ENCODE assay signal across 1 fruit fly cellular context in genomic region chr3R:22753895-22754774, dm6.
TF ChIP-seq lines count a peak whose summit lies in the region.

No protein-coding gene starts in this region.

TF ChIP-seq in whole organism, embryonic, 481 proteins besides CTCF, POLR2A, EP300 and RAD21 (continued from another document and continues in another):
- peak; percentile 75 for TF ChIP-seq CG32532 (GFP tag; IDR thresholded peaks at IDR 0.05; lab: Robert Waterston, UW)
- peak; percentile 46 for TF ChIP-seq HLH3B (GFP tag; IDR thresholded peaks at IDR 0.05; lab: Robert Waterston, UW)
- TF ChIP-seq Xbp1 (GFP tag; optimal IDR thresholded peaks at IDR 0.05; lab: Kevin White, UChicago), result peak; percentile 66
- TF ChIP-seq CG4328 (GFP tag; optimal IDR thresholded peaks at IDR 0.05; lab: Kevin White, UChicago), result peak; percentile 58
- TF ChIP-seq CG42726 (GFP tag; IDR thresholded peaks at IDR 0.05; lab: Robert Waterston, UW; ENCODE audit: partially characterized antibody), result 0 out of 2 replicates have a peak, but pooled peaks have one; percentile 30
- TF ChIP-seq rib (GFP tag; IDR thresholded peaks at IDR 0.05; lab: Robert Waterston, UW), result peak; percentile 47; the same call in 1 of the 2 replicates
- TF ChIP-seq ato (GFP tag; IDR thresholded peaks at IDR 0.05; lab: Robert Waterston, UW; ENCODE audit: partially characterized antibody), result 0 out of 2 replicates have a peak, but pooled peaks have one; percentile 31
- peak; percentile 38 for TF ChIP-seq Hmx (GFP tag; optimal IDR thresholded peaks at IDR 0.05; lab: Kevin White, UChicago)
- TF ChIP-seq pb (GFP tag; optimal IDR thresholded peaks at IDR 0.05; lab: Kevin White, UChicago), result no peak
- no peak for TF ChIP-seq btn (GFP tag; optimal IDR thresholded peaks at IDR 0.05; lab: Kevin White, UChicago)
- peak; percentile 54 for TF ChIP-seq tin (GFP tag; optimal IDR thresholded peaks at IDR 0.05; lab: Kevin White, UChicago)
- no peak for TF ChIP-seq Ets97D (GFP tag; optimal IDR thresholded peaks at IDR 0.05; lab: Kevin White, UChicago)
- no peak for TF ChIP-seq fu2 (GFP tag; optimal IDR thresholded peaks at IDR 0.05; lab: Kevin White, UChicago)
- no peak; the same call in 1 of the 2 replicates for TF ChIP-seq ro (GFP tag; IDR thresholded peaks at IDR 0.05; lab: Robert Waterston, UW)
- TF ChIP-seq CG3847 (GFP tag; IDR thresholded peaks at IDR 0.05; lab: Robert Waterston, UW), result peak; percentile 41; the same call in 1 of the 2 replicates
- no peak for TF ChIP-seq CG34376 (GFP tag; optimal IDR thresholded peaks at IDR 0.05; lab: Kevin White, UChicago)
- TF ChIP-seq Doc2 (GFP tag; IDR thresholded peaks at IDR 0.05; lab: Robert Waterston, UW), result no peak
- peak; percentile 51 for TF ChIP-seq CG6813 (GFP tag; optimal IDR thresholded peaks at IDR 0.05; lab: Kevin White, UChicago)
- peak; percentile 39; the same call in 1 of the 2 replicates for TF ChIP-seq ara (GFP tag; IDR thresholded peaks at IDR 0.05; lab: Robert Waterston, UW)
- TF ChIP-seq CG10274 (GFP tag; optimal IDR thresholded peaks at IDR 0.05; lab: Kevin White, UChicago), result peak; percentile 8
- TF ChIP-seq CrebB (tag; optimal IDR thresholded peaks at IDR 0.05; lab: Kevin White, UChicago), result peak; percentile 11
- TF ChIP-seq CG11695 (GFP tag; IDR thresholded peaks at IDR 0.05; lab: Robert Waterston, UW), result no peak
- TF ChIP-seq CG14667 (GFP tag; IDR thresholded peaks at IDR 0.05; lab: Robert Waterston, UW), result no peak; the same call in none of the 2 replicates
- TF ChIP-seq CG7372 (GFP tag; IDR thresholded peaks at IDR 0.05; lab: Robert Waterston, UW), result peak; percentile 27
- TF ChIP-seq sens (GFP tag; lab: Kevin White, UChicago), result peak; percentile 92
- TF ChIP-seq odd (GFP tag; optimal IDR thresholded peaks at IDR 0.05; lab: Kevin White, UChicago), result peak; percentile 6
- peak; percentile 16 for TF ChIP-seq CG13296 (GFP tag; optimal IDR thresholded peaks at IDR 0.05; lab: Kevin White, UChicago)
- TF ChIP-seq lab (GFP tag; optimal IDR thresholded peaks at IDR 0.05; lab: Kevin White, UChicago), result peak; percentile 44
- no peak for TF ChIP-seq oc (tag; optimal IDR thresholded peaks at IDR 0.05; lab: Kevin White, UChicago)
- TF ChIP-seq CG15601 (tag; optimal IDR thresholded peaks at IDR 0.05; lab: Kevin White, UChicago), result peak; percentile 15
- peak; percentile 83 for TF ChIP-seq chm (GFP tag; IDR thresholded peaks at IDR 0.05; lab: Robert Waterston, UW)
- TF ChIP-seq CG14050 (GFP tag; IDR thresholded peaks at IDR 0.05; lab: Robert Waterston, UW), result peak; percentile 36; the same call in 2 of the 3 replicates
- TF ChIP-seq her (GFP tag; optimal IDR thresholded peaks at IDR 0.05; lab: Kevin White, UChicago), result peak; percentile 27
- peak; percentile 77; the same call in 1 of the 2 replicates for TF ChIP-seq CG31441 (GFP tag; IDR thresholded peaks at IDR 0.05; lab: Robert Waterston, UW)
- TF ChIP-seq NC2β (GFP tag; optimal IDR thresholded peaks at IDR 0.05; lab: Kevin White, UChicago), result no peak
- peak; percentile 85 for TF ChIP-seq CoRest (tag; optimal IDR thresholded peaks at IDR 0.05; lab: Kevin White, UChicago)
- TF ChIP-seq NC2α (GFP tag; optimal IDR thresholded peaks at IDR 0.05; lab: Kevin White, UChicago), result no peak
- peak; percentile 61 for TF ChIP-seq CG10209 (GFP tag; optimal IDR thresholded peaks at IDR 0.05; lab: Kevin White, UChicago)
- peak; percentile 25 for TF ChIP-seq gcm (GFP tag; optimal IDR thresholded peaks at IDR 0.05; lab: Kevin White, UChicago)
- TF ChIP-seq CG31388 (GFP tag; optimal IDR thresholded peaks at IDR 0.05; lab: Kevin White, UChicago), result no peak
- TF ChIP-seq vvl (GFP tag; IDR thresholded peaks at IDR 0.05; lab: Robert Waterston, UW), result peak; percentile 38
- peak; percentile 68 for TF ChIP-seq CG6254 (GFP tag; optimal IDR thresholded peaks at IDR 0.05; lab: Kevin White, UChicago)
- TF ChIP-seq disco-r (GFP tag; optimal IDR thresholded peaks at IDR 0.05; lab: Kevin White, UChicago), result peak; percentile 22
- TF ChIP-seq Ssrp (tag; optimal IDR thresholded peaks at IDR 0.05; lab: Kevin White, UChicago), result peak; percentile 58
- TF ChIP-seq zen2 (GFP tag; IDR thresholded peaks at IDR 0.05; lab: Robert Waterston, UW; ENCODE audit: partially characterized antibody), result 0 out of 3 replicates have a peak, but pooled peaks have one; percentile 5
- peak; percentile 44 for TF ChIP-seq unc-4 (GFP tag; IDR thresholded peaks at IDR 0.05; lab: Robert Waterston, UW; ENCODE audit: partially characterized antibody)
- no peak for TF ChIP-seq dati (GFP tag; IDR thresholded peaks at IDR 0.05; lab: Robert Waterston, UW)
- TF ChIP-seq CG8290 (GFP tag; optimal IDR thresholded peaks at IDR 0.05; lab: Kevin White, UChicago), result no peak
- TF ChIP-seq CG8290 (tag; optimal IDR thresholded peaks at IDR 0.05; lab: Kevin White, UChicago), result peak in 1 of 2 experiments; percentile 73
- peak; percentile 60 for TF ChIP-seq Asciz (GFP tag; optimal IDR thresholded peaks at IDR 0.05; lab: Kevin White, UChicago)
- no peak for TF ChIP-seq Usf (GFP tag; optimal IDR thresholded peaks at IDR 0.05; lab: Kevin White, UChicago)
- peak; percentile 4 for TF ChIP-seq slp2 (GFP tag; optimal IDR thresholded peaks at IDR 0.05; lab: Kevin White, UChicago)
- no peak for TF ChIP-seq CG7928 (GFP tag; optimal IDR thresholded peaks at IDR 0.05; lab: Kevin White, UChicago)
- peak; percentile 74 for TF ChIP-seq slbo (GFP tag; IDR thresholded peaks at IDR 0.05; lab: Robert Waterston, UW)
- TF ChIP-seq az2 (GFP tag; optimal IDR thresholded peaks at IDR 0.05; lab: Kevin White, UChicago), result peak; percentile 67
- TF ChIP-seq unpg (GFP tag; optimal IDR thresholded peaks at IDR 0.05; lab: Kevin White, UChicago), result peak; percentile 52
- TF ChIP-seq Sox102F (GFP tag; optimal IDR thresholded peaks at IDR 0.05; lab: Kevin White, UChicago), result peak; percentile 73
- TF ChIP-seq pum (GFP tag; optimal IDR thresholded peaks at IDR 0.05; lab: Kevin White, UChicago), result peak; percentile 41
- peak; percentile 38 for TF ChIP-seq scrt (GFP tag; optimal IDR thresholded peaks at IDR 0.05; lab: Kevin White, UChicago)
- TF ChIP-seq CG4707 (GFP tag; optimal IDR thresholded peaks at IDR 0.05; lab: Kevin White, UChicago), result peak; percentile 66
- peak; percentile 3 for TF ChIP-seq Dip3 (GFP tag; optimal IDR thresholded peaks at IDR 0.05; lab: Kevin White, UChicago)
- peak; percentile 44 for TF ChIP-seq CG13624 (GFP tag; optimal IDR thresholded peaks at IDR 0.05; lab: Kevin White, UChicago)
- no peak for TF ChIP-seq Spps (tag; optimal IDR thresholded peaks at IDR 0.05; lab: Kevin White, UChicago)
- peak; percentile 90 for TF ChIP-seq Ets65A (GFP tag; lab: Kevin White, UChicago)
- peak; percentile 64 for TF ChIP-seq CG15514 (GFP tag; optimal IDR thresholded peaks at IDR 0.05; lab: Kevin White, UChicago)
- TF ChIP-seq CG12659 (GFP tag; optimal IDR thresholded peaks at IDR 0.05; lab: Kevin White, UChicago), result peak; percentile 74
- no peak for TF ChIP-seq schlank (tag; optimal IDR thresholded peaks at IDR 0.05; lab: Kevin White, UChicago)
- TF ChIP-seq CG1792 (GFP tag; optimal IDR thresholded peaks at IDR 0.05; lab: Kevin White, UChicago), result peak; percentile 1
- TF ChIP-seq Kr (GFP tag; optimal IDR thresholded peaks at IDR 0.05; lab: Kevin White, UChicago), result no peak
- peak; percentile 47; the same call in 1 of the 3 replicates for TF ChIP-seq CG2199 (GFP tag; IDR thresholded peaks at IDR 0.05; lab: Robert Waterston, UW)
- TF ChIP-seq tup (GFP tag; optimal IDR thresholded peaks at IDR 0.05; lab: Kevin White, UChicago), result no peak
- peak; percentile 67 for TF ChIP-seq Six4 (GFP tag; optimal IDR thresholded peaks at IDR 0.05; lab: Kevin White, UChicago)
- TF ChIP-seq crol (GFP tag; IDR thresholded peaks at IDR 0.05; lab: Robert Waterston, UW), result peak; percentile 81
- TF ChIP-seq Poxn (GFP tag; IDR thresholded peaks at IDR 0.05; lab: Robert Waterston, UW), result no peak
- TF ChIP-seq Lpt (GFP tag; optimal IDR thresholded peaks at IDR 0.05; lab: Kevin White, UChicago), result no peak
- 0 out of 2 replicates have a peak, but pooled peaks have one; percentile 4 for TF ChIP-seq CG6689 (GFP tag; IDR thresholded peaks at IDR 0.05; lab: Robert Waterston, UW)
- peak; percentile 35 for TF ChIP-seq CG12769 (tag; optimal IDR thresholded peaks at IDR 0.05; lab: Kevin White, UChicago)
- no peak for TF ChIP-seq CG10565 (GFP tag; optimal IDR thresholded peaks at IDR 0.05; lab: Kevin White, UChicago)
- TF ChIP-seq Jarid2 (GFP tag; optimal IDR thresholded peaks at IDR 0.05; lab: Kevin White, UChicago), result peak; percentile 69
- 0 out of 3 replicates have a peak, but pooled peaks have one; percentile 17 for TF ChIP-seq HLH4C (GFP tag; IDR thresholded peaks at IDR 0.05; lab: Robert Waterston, UW; ENCODE audit: partially characterized antibody)
- TF ChIP-seq Sox100B (GFP tag; optimal IDR thresholded peaks at IDR 0.05; lab: Kevin White, UChicago), result peak; percentile 81
- peak; percentile 77 for TF ChIP-seq CG11456 (GFP tag; IDR thresholded peaks at IDR 0.05; lab: Robert Waterston, UW)
- peak; percentile 39 for TF ChIP-seq CG10267 (tag; optimal IDR thresholded peaks at IDR 0.05; lab: Kevin White, UChicago)
- 0 out of 2 replicates have a peak, but pooled peaks have one; percentile 16 for TF ChIP-seq ranshi (GFP tag; IDR thresholded peaks at IDR 0.05; lab: Robert Waterston, UW)
- peak; percentile 61 to 66 for TF ChIP-seq Trl (optimal IDR thresholded peaks at IDR 0.05; lab: Kevin White, UChicago)
- peak; percentile 22 for TF ChIP-seq Trl (GFP tag; optimal IDR thresholded peaks at IDR 0.05; lab: Kevin White, UChicago)
- no peak for TF ChIP-seq Bteb2 (GFP tag; optimal IDR thresholded peaks at IDR 0.05; lab: Kevin White, UChicago)
- peak in 1 of 2 experiments; percentile 80 for TF ChIP-seq Hr51 (GFP tag; optimal IDR thresholded peaks at IDR 0.05; lab: Kevin White, UChicago)
- TF ChIP-seq CG13775 (GFP tag; optimal IDR thresholded peaks at IDR 0.05; lab: Kevin White, UChicago), result peak; percentile 63
- TF ChIP-seq Scr (GFP tag; IDR thresholded peaks at IDR 0.05; lab: Robert Waterston, UW; ENCODE audit: partially characterized antibody), result no peak
- TF ChIP-seq CG13424 (tag; optimal IDR thresholded peaks at IDR 0.05; lab: Kevin White, UChicago), result peak; percentile 79
- TF ChIP-seq tna (GFP tag; IDR thresholded peaks at IDR 0.05; lab: Robert Waterston, UW; ENCODE audit: partially characterized antibody), result peak; percentile 56; the same call in 1 of the 2 replicates
- peak; percentile 42 for TF ChIP-seq esg (GFP tag; conservative IDR thresholded peaks at IDR 0.05; lab: Robert Waterston, UW)
- TF ChIP-seq Mes4 (GFP tag; optimal IDR thresholded peaks at IDR 0.05; lab: Kevin White, UChicago), result peak; percentile 13
- TF ChIP-seq mam (GFP tag; optimal IDR thresholded peaks at IDR 0.05; lab: Kevin White, UChicago), result peak; percentile 58
- TF ChIP-seq CG9797 (GFP tag; optimal IDR thresholded peaks at IDR 0.05; lab: Kevin White, UChicago), result no peak
- no peak for TF ChIP-seq CG11560 (tag; IDR thresholded peaks at IDR 0.05; lab: Robert Waterston, UW)
- TF ChIP-seq vfl (GFP tag; optimal IDR thresholded peaks at IDR 0.05; lab: Kevin White, UChicago), result no peak
- peak; percentile 58 for TF ChIP-seq CHES-1-like (GFP tag; optimal IDR thresholded peaks at IDR 0.05; lab: Kevin White, UChicago)
- TF ChIP-seq tio (GFP tag; optimal IDR thresholded peaks at IDR 0.05; lab: Kevin White, UChicago), result no peak
- peak; percentile 83 for TF ChIP-seq ci (GFP tag; IDR thresholded peaks at IDR 0.05; lab: Robert Waterston, UW)
- peak; percentile 51 for TF ChIP-seq Vsx1 (GFP tag; optimal IDR thresholded peaks at IDR 0.05; lab: Kevin White, UChicago)
- peak; percentile 8 to 55 for TF ChIP-seq Pdp1 (GFP tag; optimal IDR thresholded peaks at IDR 0.05; lab: Kevin White, UChicago)
- peak; percentile 46 for TF ChIP-seq CG18476 (GFP tag; optimal IDR thresholded peaks at IDR 0.05; lab: Kevin White, UChicago)
- peak; percentile 26 for TF ChIP-seq CG6854 (GFP tag; optimal IDR thresholded peaks at IDR 0.05; lab: Kevin White, UChicago)
- peak; percentile 66 for TF ChIP-seq Hmr (GFP tag; optimal IDR thresholded peaks at IDR 0.05; lab: Kevin White, UChicago)
- TF ChIP-seq nom (GFP tag; optimal IDR thresholded peaks at IDR 0.05; lab: Kevin White, UChicago), result no peak
- TF ChIP-seq B-H1 (GFP tag; IDR thresholded peaks at IDR 0.05; lab: Robert Waterston, UW), result no peak; the same call in 2 of the 3 replicates
- peak; percentile 68 for TF ChIP-seq CG17328 (GFP tag; IDR thresholded peaks at IDR 0.05; lab: Robert Waterston, UW)
- peak; percentile 71 for TF ChIP-seq CG3281 (GFP tag; optimal IDR thresholded peaks at IDR 0.05; lab: Kevin White, UChicago)
- TF ChIP-seq BtbVII (GFP tag; optimal IDR thresholded peaks at IDR 0.05; lab: Kevin White, UChicago), result peak; percentile 53
- TF ChIP-seq CG4360 (GFP tag; IDR thresholded peaks at IDR 0.05; lab: Robert Waterston, UW), result 0 out of 2 replicates have a peak, but pooled peaks have one; percentile 9
- peak; percentile 17 for TF ChIP-seq CG10959 (GFP tag; IDR thresholded peaks at IDR 0.05; lab: Robert Waterston, UW)
- TF ChIP-seq ftz-f1 (GFP tag; optimal IDR thresholded peaks at IDR 0.05; lab: Kevin White, UChicago), result peak; percentile 51
- no peak for TF ChIP-seq wor (GFP tag; IDR thresholded peaks at IDR 0.05; lab: Robert Waterston, UW)
- TF ChIP-seq row (GFP tag; IDR thresholded peaks at IDR 0.05; lab: Robert Waterston, UW), result peak; percentile 85
- no peak for TF ChIP-seq mld (GFP tag; IDR thresholded peaks at IDR 0.05; lab: Robert Waterston, UW; ENCODE audit: partially characterized antibody)
- no peak for TF ChIP-seq Neu2 (GFP tag; optimal IDR thresholded peaks at IDR 0.05; lab: Kevin White, UChicago; ENCODE audit: borderline replicate concordance)
- peak; percentile 64 for TF ChIP-seq CG4424 (GFP tag; optimal IDR thresholded peaks at IDR 0.05; lab: Kevin White, UChicago)
- TF ChIP-seq ewg (GFP tag; optimal IDR thresholded peaks at IDR 0.05; lab: Kevin White, UChicago), result peak; percentile 23
- TF ChIP-seq CG3838 (GFP tag; optimal IDR thresholded peaks at IDR 0.05; lab: Kevin White, UChicago), result no peak
- TF ChIP-seq Meics (GFP tag; optimal IDR thresholded peaks at IDR 0.05; lab: Kevin White, UChicago), result peak; percentile 77
- TF ChIP-seq pzg (GFP tag; optimal IDR thresholded peaks at IDR 0.05; lab: Kevin White, UChicago), result no peak
- TF ChIP-seq Chrac-16 (GFP tag; optimal IDR thresholded peaks at IDR 0.05; lab: Kevin White, UChicago), result peak; percentile 26
- TF ChIP-seq HHEX (GFP tag; optimal IDR thresholded peaks at IDR 0.05; lab: Kevin White, UChicago), result peak; percentile 38
- TF ChIP-seq jumu (GFP tag; optimal IDR thresholded peaks at IDR 0.05; lab: Kevin White, UChicago), result peak; percentile 45
- TF ChIP-seq CG10366 (GFP tag; IDR thresholded peaks at IDR 0.05; lab: Robert Waterston, UW), result peak; percentile 45; the same call in 1 of the 2 replicates
- peak; percentile 50 for TF ChIP-seq ind (GFP tag; optimal IDR thresholded peaks at IDR 0.05; lab: Kevin White, UChicago)
